Worm (Caenorhabditis elegans) whole organism, L4 larva: ENCODE data around the gene nspe-3.
A peak's percentile ranks its signal among the peaks of the same experiment; 100 is the strongest.
"Not testable (repeated sequence)": the region's sequence is repeated elsewhere in the genome, so short reads cannot be mapped to it uniquely, and the experiment has no call there.

ENCODE experiments used
- D1046.2 ChIP-seq: fragments of 200-800 bp; sonication (Bioruptor generic); IDR thresholded peaks from 2 replicates; pipeline ENCODE4 v1.3.6; 2022; ENCODE audit warnings: missing genetic modification characterization, missing compliant biosample characterization
- F10B5.3 ChIP-seq: sonication (generic microtip); optimal IDR thresholded peaks from 2 replicates; lab custom pipeline; 2016; ENCODE audit warnings: mild to moderate bottlenecking, missing genetic modification characterization, missing compliant biosample characterization
- R02D3.7 ChIP-seq: fragments of 150-350 bp; sonication (generic microtip); optimal IDR thresholded peaks from 3 replicates; lab custom pipeline; 2014; ENCODE audit warnings: missing biosample characterization, missing genetic modification characterization
- T20F7.1 ChIP-seq: fragments of 200-800 bp; sonication (Bioruptor generic); optimal IDR thresholded peaks from 2 replicates; lab custom pipeline; 2018; ENCODE audit warnings: mild to moderate bottlenecking, missing genetic modification characterization, missing compliant biosample characterization
- Y48G9A.11 ChIP-seq: fragments of 200-800 bp; sonication (Bioruptor generic); IDR thresholded peaks from 2 replicates; pipeline ENCODE4 v1.3.6; 2022; ENCODE audit warnings: missing genetic modification reagents, missing genetic modification characterization, missing compliant biosample characterization
- Y5F2A.4 ChIP-seq: fragments of 200-800 bp; sonication (Bioruptor generic); optimal IDR thresholded peaks from 2 replicates; lab custom pipeline; 2018; ENCODE audit warnings: mild to moderate bottlenecking, missing genetic modification characterization, missing compliant biosample characterization
- ZK337.2 ChIP-seq: fragments of 200-800 bp; sonication (Bioruptor generic); IDR thresholded peaks from 2 replicates; pipeline ENCODE4 v1.3.6; 2022; ENCODE audit warnings: missing genetic modification reagents, missing genetic modification characterization, missing compliant biosample characterization
- aha-1 ChIP-seq: fragments of 150-350 bp; peaks from one replicate; lab custom pipeline; 2014; ENCODE audit warnings: missing biosample characterization, missing genetic modification characterization
- arid-1 ChIP-seq: fragments of 200-800 bp; sonication (Bioruptor generic); conservative IDR thresholded peaks from 2 replicates; pipeline ENCODE4 v1.3.6; 2022; ENCODE audit warnings: missing genetic modification reagents, missing genetic modification characterization, missing compliant biosample characterization
- ceh-20 ChIP-seq: fragments of 200-800 bp; sonication (Bioruptor generic); IDR thresholded peaks from 2 replicates; pipeline ENCODE4 v1.3.6; 2022; ENCODE audit warnings: missing genetic modification reagents, missing genetic modification characterization, missing compliant biosample characterization
- ceh-28 ChIP-seq: fragments of 150-350 bp; optimal IDR thresholded peaks from 2 replicates; lab custom pipeline; 2014; ENCODE audit warnings: missing biosample characterization, missing genetic modification reagents, missing genetic modification characterization
- ceh-44 ChIP-seq: fragments of 200-800 bp; sonication (Bioruptor generic); IDR thresholded peaks from 2 replicates; pipeline ENCODE4 v1.3.6; 2022; ENCODE audit warnings: missing genetic modification reagents, missing genetic modification characterization, missing compliant biosample characterization
- ceh-62 ChIP-seq: sonication (generic microtip); optimal IDR thresholded peaks from 2 replicates; lab custom pipeline; 2017; ENCODE audit warnings: missing biosample characterization, missing genetic modification characterization
- cey-2 ChIP-seq: sonication (generic microtip); optimal IDR thresholded peaks from 3 replicates; lab custom pipeline; 2017; ENCODE audit warnings: missing genetic modification characterization, mild to moderate bottlenecking, missing compliant biosample characterization, antibody characterized with exemption, borderline replicate concordance; ENCODE audit not compliant: insufficient read depth
- ctbp-1 ChIP-seq: fragments of 200-800 bp; sonication (Bioruptor generic); IDR thresholded peaks from 2 replicates; pipeline ENCODE4 v1.3.6; 2022; ENCODE audit warnings: missing genetic modification reagents, missing genetic modification characterization, missing compliant biosample characterization
- dmd-6 ChIP-seq: fragments of 200-800 bp; sonication (Bioruptor generic); IDR thresholded peaks from 2 replicates; pipeline ENCODE4 v1.3.6; 2022; ENCODE audit warnings: missing genetic modification reagents, missing genetic modification characterization, missing compliant biosample characterization
- dve-1 ChIP-seq: sonication (generic microtip); optimal IDR thresholded peaks from 2 replicates; lab custom pipeline; 2017; ENCODE audit warnings: antibody characterized with exemption, mild to moderate bottlenecking, missing genetic modification characterization, missing compliant biosample characterization; ENCODE audit not compliant: insufficient read depth
- fkh-10 ChIP-seq: fragments of 150-350 bp; optimal IDR thresholded peaks from 2 replicates; lab custom pipeline; 2014; ENCODE audit warnings: missing biosample characterization, missing genetic modification reagents, missing genetic modification characterization
- hif-1 ChIP-seq, 2 experiments: sonication (generic microtip); optimal IDR thresholded peaks; 2 replicates each; lab custom pipeline; 2016 to 2017; ENCODE audit warnings: missing compliant biosample characterization in 2 of 2, missing genetic modification characterization in 2 of 2, missing genetic modification reagents in 2 of 2, missing genotype in 2 of 2, mild to moderate bottlenecking in 1 of 2
- hlh-11 ChIP-seq: fragments of 200-800 bp; sonication (Bioruptor generic); optimal IDR thresholded peaks from 2 replicates; lab custom pipeline; 2018; ENCODE audit warnings: mild to moderate bottlenecking, missing genetic modification characterization, missing compliant biosample characterization
- lim-7 ChIP-seq: fragments of 200-800 bp; sonication (Bioruptor generic); IDR thresholded peaks from 2 replicates; pipeline ENCODE4 v1.3.6; 2022; ENCODE audit warnings: missing genetic modification characterization, missing compliant biosample characterization
- lin-1 ChIP-seq: fragments of 200-800 bp; sonication (Bioruptor generic); IDR thresholded peaks from 2 replicates; pipeline ENCODE4 v1.3.6; 2022; ENCODE audit warnings: missing genetic modification reagents, missing genetic modification characterization, missing compliant biosample characterization
- lin-15B ChIP-seq: fragments of 150-350 bp; sonication (generic microtip); optimal IDR thresholded peaks from 3 replicates; lab custom pipeline; 2014; ENCODE audit warnings: missing biosample characterization, missing genetic modification characterization
- lin-29 ChIP-seq: fragments of 200-800 bp; sonication (Bioruptor generic); IDR thresholded peaks from 2 replicates; pipeline ENCODE4 v1.3.6; 2022; ENCODE audit warnings: missing genetic modification reagents, missing genetic modification characterization, missing compliant biosample characterization
- lin-39 ChIP-seq: fragments of 150-350 bp; optimal IDR thresholded peaks from 2 replicates; lab custom pipeline; 2014; ENCODE audit warnings: missing biosample characterization, missing genetic modification reagents, missing genetic modification characterization
- lir-3 ChIP-seq: sonication (generic microtip); optimal IDR thresholded peaks from 2 replicates; lab custom pipeline; 2016; ENCODE audit warnings: mild to moderate bottlenecking, missing genetic modification characterization, missing compliant biosample characterization
- madf-5 ChIP-seq, 2 experiments: fragments of 200-800 bp; sonication (Bioruptor generic); IDR thresholded peaks; 2 replicates each; pipeline ENCODE4 v1.3.6; 2022; ENCODE audit warnings: missing compliant biosample characterization in 2 of 2, missing genetic modification characterization in 2 of 2
- mdl-1 ChIP-seq, 2 experiments: fragments of 150-350 bp in 1 of 2; sonication (generic microtip) in 1 of 2; optimal IDR thresholded peaks; 2 replicates each; lab custom pipeline; 2014 to 2017; ENCODE audit warnings: missing biosample characterization in 2 of 2, missing genetic modification characterization in 2 of 2
- mxl-2 ChIP-seq: fragments of 200-800 bp; sonication (Bioruptor generic); conservative IDR thresholded peaks from 2 replicates; pipeline ENCODE4 v1.3.6; 2022; ENCODE audit warnings: missing genetic modification reagents, missing genetic modification characterization, missing compliant biosample characterization
- mxl-3 ChIP-seq: fragments of 200-800 bp; sonication (Bioruptor generic); optimal IDR thresholded peaks from 2 replicates; lab custom pipeline; 2018; ENCODE audit warnings: mild to moderate bottlenecking, missing genetic modification characterization, missing compliant biosample characterization
- nhr-10 ChIP-seq: fragments of 150-350 bp; optimal IDR thresholded peaks from 2 replicates; lab custom pipeline; 2014; ENCODE audit warnings: missing biosample characterization, missing genetic modification characterization
- nhr-102 ChIP-seq: sonication (generic microtip); optimal IDR thresholded peaks from 2 replicates; lab custom pipeline; 2016; ENCODE audit warnings: mild to moderate bottlenecking, missing genetic modification characterization, moderate library complexity, missing compliant biosample characterization
- nhr-11 ChIP-seq: fragments of 150-350 bp; optimal IDR thresholded peaks from 2 replicates; lab custom pipeline; 2014; ENCODE audit warnings: missing biosample characterization, missing genetic modification characterization
- nhr-41 ChIP-seq: fragments of 200-800 bp; sonication (Bioruptor generic); IDR thresholded peaks from 2 replicates; pipeline ENCODE4 v1.3.6; 2022; ENCODE audit warnings: missing genetic modification reagents, missing genetic modification characterization, missing compliant biosample characterization
- nhr-48 ChIP-seq: sonication (generic microtip); optimal IDR thresholded peaks from 2 replicates; lab custom pipeline; 2016; ENCODE audit warnings: mild to moderate bottlenecking, missing genetic modification characterization, missing compliant biosample characterization
- php-3 ChIP-seq: fragments of 200-800 bp; sonication (Bioruptor generic); IDR thresholded peaks from 2 replicates; pipeline ENCODE4 v1.3.6; 2022; ENCODE audit warnings: missing genetic modification reagents, missing genetic modification characterization, missing compliant biosample characterization
- rbr-2 ChIP-seq: sonication (generic microtip); optimal IDR thresholded peaks from 2 replicates; lab custom pipeline; 2016; ENCODE audit warnings: missing genotype, missing genetic modification characterization, missing compliant biosample characterization
- sdz-12 ChIP-seq: fragments of 200-800 bp; sonication (Bioruptor generic); optimal IDR thresholded peaks from 2 replicates; lab custom pipeline; 2018; ENCODE audit warnings: mild to moderate bottlenecking, missing genetic modification characterization, missing compliant biosample characterization
- skn-1 ChIP-seq: fragments of 150-350 bp; optimal IDR thresholded peaks from 2 replicates; lab custom pipeline; 2014; ENCODE audit warnings: missing biosample characterization, missing genetic modification characterization
- snpc-4 ChIP-seq: fragments of 150-350 bp; optimal IDR thresholded peaks from 2 replicates; lab custom pipeline; 2014; ENCODE audit warnings: missing biosample characterization, missing genetic modification characterization
- tag-97 ChIP-seq: fragments of 200-800 bp; sonication (Bioruptor generic); IDR thresholded peaks from 2 replicates; pipeline ENCODE4 v1.3.6; 2022; ENCODE audit warnings: missing genetic modification characterization, missing compliant biosample characterization
- unc-130 ChIP-seq: sonication (generic microtip); optimal IDR thresholded peaks from 2 replicates; lab custom pipeline; 2016; ENCODE audit warnings: missing genetic modification reagents, missing genetic modification characterization, missing compliant biosample characterization
- unc-62 ChIP-seq, 3 experiments: fragments of 150-350 bp in 1 of 3; sonication (generic microtip); optimal IDR thresholded peaks in 2 of 3; peaks in 1 of 3; 1 replicate in 1 of 3; 2 replicates in 2 of 3; lab custom pipeline; 2014 to 2017; ENCODE audit warnings: missing biosample characterization in 3 of 3, missing genetic modification characterization in 3 of 3, missing genetic modification reagents in 3 of 3, missing genotype in 1 of 3
- zag-1 ChIP-seq: fragments of 150-350 bp; optimal IDR thresholded peaks from 2 replicates; lab custom pipeline; 2014; ENCODE audit warnings: missing biosample characterization, missing genetic modification characterization

Gene nspe-3

DNA sequence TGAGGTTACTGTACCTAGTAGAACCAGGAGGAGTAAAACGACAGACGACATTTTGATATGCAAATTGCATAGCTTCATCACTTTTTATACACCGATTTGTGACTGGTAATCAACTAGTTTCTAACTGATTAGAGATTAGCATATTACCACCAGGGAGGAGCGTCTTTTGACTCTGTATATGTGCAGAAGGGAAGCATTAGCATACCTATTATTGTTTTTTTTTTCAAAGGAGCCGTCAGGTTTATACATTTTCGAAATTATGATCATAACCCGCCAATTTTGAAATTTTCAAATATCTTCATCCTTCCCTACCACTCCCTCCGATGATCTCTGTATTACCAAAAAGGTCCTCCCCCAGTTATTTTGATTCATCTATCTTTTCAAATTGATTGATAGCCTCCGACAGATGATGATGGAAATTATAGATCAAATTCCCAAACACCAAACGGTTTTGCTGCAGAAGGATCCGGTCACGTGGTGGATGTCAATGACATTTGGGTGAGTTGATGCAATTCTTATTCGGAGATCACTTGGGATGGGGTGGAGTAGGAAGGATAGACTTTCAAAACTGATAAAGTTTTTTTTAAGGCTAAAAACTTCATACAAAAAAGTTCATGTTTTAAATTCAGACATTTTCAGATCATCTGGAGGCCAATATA, 4.4 kb downstream of the nspe-3 start, which contains the start of gene nspe-8 (continued):
- TF ChIP-seq Y48G9A.11 (GFP tag; lab: Robert Waterston, UW): no peak
- TF ChIP-seq rbr-2 (tag; lab: Kevin White, UChicago): no peak
- TF ChIP-seq Y5F2A.4 (GFP tag; lab: Kevin White, UChicago): no peak
- no peak for TF ChIP-seq lim-7 (GFP tag; lab: Robert Waterston, UW)
- TF ChIP-seq ceh-44 (GFP tag; lab: Robert Waterston, UW): no peak
- no peak for TF ChIP-seq snpc-4
- no peak for TF ChIP-seq T20F7.1
- TF ChIP-seq arid-1 (GFP tag; lab: Robert Waterston, UW): no peak
- no peak for TF ChIP-seq lin-39
- no peak for TF ChIP-seq skn-1 (tag; lab: Kevin White, UChicago)
- no peak for TF ChIP-seq F10B5.3 (tag; lab: Kevin White, UChicago)
- no peak for TF ChIP-seq tag-97 (GFP tag; lab: Robert Waterston, UW)
- TF ChIP-seq lir-3 (tag; lab: Kevin White, UChicago): no peak
- no peak for TF ChIP-seq ctbp-1 (GFP tag; lab: Robert Waterston, UW)
- TF ChIP-seq D1046.2: no peak

DNA sequence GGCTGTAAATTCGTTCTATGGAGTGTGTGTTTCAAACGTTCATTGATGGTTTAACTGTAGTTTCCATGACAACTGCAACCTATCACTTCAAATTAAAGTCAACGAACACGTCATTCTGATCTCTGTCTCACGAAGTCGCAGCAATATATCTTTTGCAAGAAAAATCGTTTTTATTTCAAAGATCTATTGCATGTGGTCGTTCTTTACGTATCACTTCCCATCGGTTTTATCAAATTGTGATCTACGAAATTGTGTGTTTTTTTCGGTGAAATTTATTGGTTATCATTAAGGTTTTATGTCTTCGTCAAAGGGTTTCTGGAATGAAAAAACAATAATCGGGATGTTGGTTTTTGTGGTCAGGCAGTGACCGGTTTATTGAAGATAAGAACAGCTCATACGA, 5.2 kb downstream of the nspe-3 start:
- TF ChIP-seq nhr-102 (tag; lab: Kevin White, UChicago) (no peak), nhr-10 (no peak), ctbp-1 (GFP tag; lab: Robert Waterston, UW) (no peak), lin-29 (GFP tag; lab: Robert Waterston, UW) (no peak), lin-15B (no peak), ceh-20 (GFP tag; lab: Robert Waterston, UW) (peak; percentile 55; the same call in 1 of the 2 replicates), madf-5 (GFP tag; IDR thresholded peaks at IDR 0.05; lab: Robert Waterston, UW) (no peak), mdl-1 (tag; optimal IDR thresholded peaks at IDR 0.05; lab: Kevin White, UChicago) (no peak), sdz-12 (no peak), lin-39 (no peak), nhr-41 (GFP tag; lab: Robert Waterston, UW) (no peak), php-3 (GFP tag; lab: Robert Waterston, UW) (no peak), zag-1 (no peak), ceh-62 (tag; lab: Kevin White, UChicago) (no peak), dmd-6 (GFP tag; lab: Robert Waterston, UW) (peak; percentile 21; the same call in 1 of the 2 replicates), mxl-3 (GFP tag; lab: Kevin White, UChicago) (no peak), aha-1 (tag; lab: Kevin White, UChicago) (no peak), nhr-11 (tag; lab: Kevin White, UChicago) (no peak), mxl-2 (GFP tag; lab: Robert Waterston, UW) (no peak), hif-1 (tag; optimal IDR thresholded peaks at IDR 0.05; lab: Kevin White, UChicago) (peak in 1 of 2 experiments; percentile 11), R02D3.7 (tag; lab: Kevin White, UChicago) (no peak), D1046.2 (no peak)

DNA sequence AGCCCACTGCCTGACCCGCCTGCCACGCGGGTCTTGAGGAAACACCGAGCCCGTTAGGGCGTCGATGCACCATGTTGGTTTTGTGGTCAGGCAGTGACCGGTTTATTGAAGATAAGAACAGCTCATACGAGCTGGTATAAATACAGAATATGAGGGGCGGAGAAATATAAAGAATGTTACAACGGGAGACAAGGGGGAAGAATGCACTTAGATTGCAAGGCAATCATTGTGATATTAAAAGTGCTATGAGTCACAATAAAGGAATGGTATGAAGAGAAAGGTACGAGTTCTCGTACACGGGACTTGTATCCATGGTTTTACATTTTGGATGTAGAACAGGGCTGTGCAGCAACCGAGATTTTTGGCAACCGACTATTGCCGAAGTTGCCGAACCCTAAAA, 6.7 kb downstream of the nspe-3 start, which contains the start of gene Y38E10A.14:
Gene Y38E10A.14, minus strand, starts transcription at position 101 of the 400 bp plus-strand sequence.
- TF ChIP-seq fkh-10 (GFP tag; lab: Kevin White, UChicago); F10B5.3 (tag; lab: Kevin White, UChicago); snpc-4: not testable (repeated sequence)

DNA sequence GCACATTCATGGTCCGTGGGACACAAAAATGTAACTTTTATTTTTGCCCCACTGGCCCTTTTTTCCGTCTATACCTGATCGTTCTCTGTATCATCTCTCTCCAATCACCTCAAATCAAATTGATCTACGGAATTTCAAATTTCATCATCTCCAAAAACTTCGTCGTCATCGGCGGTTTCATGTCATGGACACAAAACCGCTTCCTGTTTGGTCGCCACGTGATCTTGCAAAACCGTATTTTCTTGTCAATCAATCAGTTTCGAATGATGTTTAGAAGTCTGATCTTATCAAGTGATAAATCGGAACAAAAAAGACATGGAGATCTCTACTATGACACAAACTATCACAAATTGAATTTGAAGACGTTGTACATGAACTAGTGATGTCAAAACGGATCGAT, 8.0 kb downstream of the nspe-3 start:
- TF ChIP-seq lin-1 (GFP tag; lab: Robert Waterston, UW): no peak
- peak; percentile 66 for TF ChIP-seq aha-1 (tag; lab: Kevin White, UChicago)
- peak; percentile 76 for TF ChIP-seq hlh-11 (tag; lab: Kevin White, UChicago)
- TF ChIP-seq nhr-48 (tag; lab: Kevin White, UChicago): peak; percentile 70
- peak; percentile 35 to 85 for TF ChIP-seq mdl-1 (tag; optimal IDR thresholded peaks at IDR 0.05; lab: Kevin White, UChicago)
- peak in 1 of 2 experiments; percentile 97 for TF ChIP-seq unc-62 (GFP tag; optimal IDR thresholded peaks at IDR 0.05 in 1 of 2; lab: Kevin White, UChicago)
- TF ChIP-seq unc-62 (tag; optimal IDR thresholded peaks at IDR 0.05; lab: Kevin White, UChicago): no peak
- TF ChIP-seq dve-1 (tag; lab: Kevin White, UChicago): no peak
- TF ChIP-seq mxl-3 (GFP tag; lab: Kevin White, UChicago): peak; percentile 68
- TF ChIP-seq nhr-10: peak; percentile 10
- no peak for TF ChIP-seq madf-5 (GFP tag; IDR thresholded peaks at IDR 0.05; lab: Robert Waterston, UW)
- no peak for TF ChIP-seq ceh-28 (tag; lab: Kevin White, UChicago)
- TF ChIP-seq ZK337.2: no peak
- peak; percentile 79 for TF ChIP-seq cey-2
- no peak for TF ChIP-seq ceh-44 (GFP tag; lab: Robert Waterston, UW)
- no peak for TF ChIP-seq unc-130 (GFP tag; lab: Kevin White, UChicago)
- no peak for TF ChIP-seq zag-1
- TF ChIP-seq hif-1 (tag; optimal IDR thresholded peaks at IDR 0.05; lab: Kevin White, UChicago): peak in 1 of 2 experiments; percentile 86
